Fruit fly (Drosophila melanogaster) whole organism, wandering third instar larva: ENCODE measurements around the gene CG34435.

ENCODE experiments used
- Abd-B ChIP-seq: fragments of >200 bp; optimal IDR thresholded peaks from 2 replicates; lab custom pipeline; 2017; ENCODE audit warnings: missing biosample characterization, missing genetic modification characterization
- CG32264 ChIP-seq: fragments of 200-800 bp; sonication (Bioruptor generic); optimal IDR thresholded peaks from 2 replicates; lab custom pipeline; 2016; ENCODE audit warnings: missing biosample characterization, missing genetic modification characterization
- CG9705 ChIP-seq: fragments of 200-800 bp; sonication (Bioruptor generic); optimal IDR thresholded peaks from 2 replicates; lab custom pipeline; 2018; ENCODE audit warnings: missing biosample characterization, mild to moderate bottlenecking, missing genetic modification characterization
- CrebA ChIP-seq: fragments of 200-800 bp; sonication (Bioruptor generic); optimal IDR thresholded peaks from 2 replicates; lab custom pipeline; 2016; ENCODE audit warnings: missing biosample characterization, mild to moderate bottlenecking, missing genetic modification characterization, borderline replicate concordance
- Dfd ChIP-seq: fragments of >200 bp; optimal IDR thresholded peaks from 2 replicates; lab custom pipeline; 2017; ENCODE audit warnings: missing biosample characterization, missing genetic modification characterization
- Dif ChIP-seq: fragments of 200-275, 200-300 bp; sonication (Bioruptor generic); optimal IDR thresholded peaks from 2 replicates; lab custom pipeline; 2018; ENCODE audit warnings: missing biosample characterization, missing genetic modification characterization; ENCODE audit not compliant: partially characterized antibody
- GATAd ChIP-seq: sonication (Bioruptor generic); optimal IDR thresholded peaks from 2 replicates; lab custom pipeline; 2016; ENCODE audit warnings: missing biosample characterization, missing genetic modification characterization
- HLH106 ChIP-seq: fragments of 200-800 bp; optimal IDR thresholded peaks from 3 replicates; lab custom pipeline; 2019; ENCODE audit warnings: missing biosample characterization, mild to moderate bottlenecking, missing genetic modification characterization, moderate library complexity
- Hnf4 ChIP-seq: fragments of 200-800 bp; sonication (Bioruptor generic); optimal IDR thresholded peaks from 2 replicates; lab custom pipeline; 2016; ENCODE audit warnings: missing biosample characterization, mild to moderate bottlenecking, missing genetic modification characterization
- Hr78 ChIP-seq: fragments of >200 bp; optimal IDR thresholded peaks from 2 replicates; lab custom pipeline; 2017; ENCODE audit warnings: missing biosample characterization, missing genetic modification characterization
- Hr83 ChIP-seq: fragments of 200-300 bp; sonication (Bioruptor generic); optimal IDR thresholded peaks from 2 replicates; lab custom pipeline; 2016; ENCODE audit warnings: missing biosample characterization, mild to moderate bottlenecking, missing genetic modification characterization, moderate library complexity; ENCODE audit not compliant: poor library complexity, severe bottlenecking
- Jra ChIP-seq: sonication (Bioruptor generic); optimal IDR thresholded peaks from 2 replicates; lab custom pipeline; 2016; ENCODE audit warnings: missing biosample characterization, missing genetic modification characterization
- Myc ChIP-seq: fragments of >200 bp; optimal IDR thresholded peaks from 2 replicates; lab custom pipeline; 2017
- N ChIP-seq: fragments of >200 bp; optimal IDR thresholded peaks from 2 replicates; lab custom pipeline; 2018; ENCODE audit warnings: missing biosample characterization, missing external identifiers, missing genetic modification characterization
- OdsH ChIP-seq: fragments of 200-800 bp; sonication (Bioruptor generic); optimal IDR thresholded peaks from 2 replicates; lab custom pipeline; 2016; ENCODE audit warnings: missing biosample characterization, mild to moderate bottlenecking, missing genetic modification characterization
- Rel ChIP-seq, 2 experiments: fragments of 200-800 bp; sonication (Bioruptor generic) in 1 of 2; optimal IDR thresholded peaks; 2 replicates in 1 of 2; 3 replicates in 1 of 2; lab custom pipeline; 2016 to 2019; ENCODE audit warnings: mild to moderate bottlenecking in 2 of 2, missing biosample characterization in 2 of 2, missing genetic modification characterization in 2 of 2, moderate library complexity in 1 of 2
- Sp1 ChIP-seq: fragments of 200-800 bp; sonication (Bioruptor generic); optimal IDR thresholded peaks from 3 replicates; lab custom pipeline; 2019; ENCODE audit warnings: missing biosample characterization, mild to moderate bottlenecking, missing genetic modification characterization, moderate library complexity
- Vsx2 ChIP-seq: fragments of 200-300, 225-300 bp; sonication (Bioruptor generic); optimal IDR thresholded peaks from 2 replicates; lab custom pipeline; 2018; ENCODE audit warnings: missing biosample characterization, missing genetic modification characterization; ENCODE audit not compliant: partially characterized antibody
- br ChIP-seq: fragments of 200-800 bp; sonication (Bioruptor generic); optimal IDR thresholded peaks from 2 replicates; lab custom pipeline; 2016; ENCODE audit warnings: missing biosample characterization, missing genetic modification characterization
- dl ChIP-seq, 2 experiments: fragments of 175-275, 200-275 bp in 1 of 2; fragments of 200-275 bp in 1 of 2; sonication (Bioruptor generic); optimal IDR thresholded peaks; lab custom pipeline; 2018; ENCODE audit warnings: mild to moderate bottlenecking in 2 of 2, missing biosample characterization in 2 of 2, missing genetic modification characterization in 2 of 2, moderate library complexity in 2 of 2; ENCODE audit not compliant: partially characterized antibody in 2 of 2, insufficient read depth in 1 of 2
- dsf ChIP-seq: sonication (Bioruptor generic); optimal IDR thresholded peaks from 2 replicates; lab custom pipeline; 2016; ENCODE audit warnings: missing biosample characterization, missing genetic modification characterization, borderline replicate concordance
- ey ChIP-seq: fragments of 200-800 bp; sonication (Bioruptor generic); optimal IDR thresholded peaks from 2 replicates; lab custom pipeline; 2016; ENCODE audit warnings: missing biosample characterization, missing genetic modification characterization
- foxo ChIP-seq, 2 experiments: fragments of 200-800 bp; sonication (Bioruptor generic); optimal IDR thresholded peaks; 2 replicates in 1 of 2; 3 replicates in 1 of 2; lab custom pipeline; 2016 to 2017; ENCODE audit warnings: missing biosample characterization in 2 of 2, missing genetic modification characterization in 2 of 2
- fru ChIP-seq: fragments of 200-800 bp; sonication (Bioruptor generic); optimal IDR thresholded peaks from 3 replicates; lab custom pipeline; 2016; ENCODE audit warnings: missing biosample characterization, mild to moderate bottlenecking, missing genetic modification characterization
- h ChIP-seq: fragments of 200-800 bp; sonication (Bioruptor generic); optimal IDR thresholded peaks from 3 replicates; lab custom pipeline; 2016; ENCODE audit warnings: missing biosample characterization, mild to moderate bottlenecking, missing genetic modification characterization
- jim ChIP-seq: fragments of 175-275, 200-325 bp; sonication (Bioruptor generic); optimal IDR thresholded peaks from 2 replicates; lab custom pipeline; 2016; ENCODE audit warnings: missing biosample characterization, mild to moderate bottlenecking, missing genetic modification characterization
- lola ChIP-seq: fragments of >200 bp; optimal IDR thresholded peaks from 2 replicates; lab custom pipeline; 2017; ENCODE audit warnings: missing biosample characterization, missing genetic modification characterization
- pan ChIP-seq: fragments of >200 bp; optimal IDR thresholded peaks from 2 replicates; lab custom pipeline; 2017
- psq ChIP-seq: fragments of 200-800 bp; sonication (Bioruptor generic); optimal IDR thresholded peaks from 3 replicates; lab custom pipeline; 2017; ENCODE audit warnings: missing biosample characterization, mild to moderate bottlenecking, missing genetic modification characterization, moderate library complexity
- rgr ChIP-seq: fragments of 200-800 bp; sonication (Bioruptor generic); optimal IDR thresholded peaks from 3 replicates; lab custom pipeline; 2016; ENCODE audit warnings: missing biosample characterization, mild to moderate bottlenecking, missing genetic modification characterization
- sage ChIP-seq: fragments of 200-800 bp; sonication (Bioruptor generic); optimal IDR thresholded peaks from 2 replicates; lab custom pipeline; 2016; ENCODE audit warnings: missing biosample characterization, mild to moderate bottlenecking, missing genetic modification characterization
- sv ChIP-seq: fragments of 200-800 bp; sonication (Bioruptor generic); optimal IDR thresholded peaks from 3 replicates; lab custom pipeline; 2016; ENCODE audit warnings: missing biosample characterization, missing genetic modification characterization
- tai ChIP-seq: sonication (Bioruptor generic); optimal IDR thresholded peaks from 2 replicates; lab custom pipeline; 2016; ENCODE audit warnings: missing biosample characterization, missing genetic modification characterization
- usp ChIP-seq: fragments of >200 bp; optimal IDR thresholded peaks from 2 replicates; lab custom pipeline; 2017; ENCODE audit warnings: missing biosample characterization, missing genetic modification characterization
- woc ChIP-seq: sonication (Bioruptor generic); optimal IDR thresholded peaks from 2 replicates; lab custom pipeline; 2016; ENCODE audit warnings: missing biosample characterization, mild to moderate bottlenecking, missing genetic modification characterization

CG34435 gene

dm6 chrX:5614367-5614766 lies at the start of gene CG34435:
Gene CG34435 (minus strand): TSS chrX:5614467.
- TF ChIP-seq usp (GFP tag; lab: Kevin White, UChicago) (no peak), br (GFP tag; lab: Kevin White, UChicago) (no peak), dsf (GFP tag; lab: Kevin White, UChicago) (no peak), Vsx2 (GFP tag; lab: Kevin White, UChicago) (no peak), rgr (GFP tag; lab: Kevin White, UChicago) (no peak)

- TF ChIP-seq Jra (GFP tag; lab: Kevin White, UChicago) (no peak), usp (GFP tag; lab: Kevin White, UChicago) (no peak), jim (no peak), OdsH (no peak), woc (no peak), foxo (GFP tag; optimal IDR thresholded peaks at IDR 0.05; lab: Kevin White, UChicago) (no peak), CG9705 (GFP tag; lab: Kevin White, UChicago) (no peak), CrebA (GFP tag; lab: Kevin White, UChicago) (no peak), Myc (lab: Kevin White, UChicago) (no peak), rgr (GFP tag; lab: Kevin White, UChicago) (no peak), Sp1 (no peak)
Observed at dm6 chrX:5662761-5663160, 48.5 kb upstream of the CG34435 start, which contains the start of gene OtopLc. Gene OtopLc (minus strand): TSS chrX:5662861.

- TF ChIP-seq Sp1 (no peak), OdsH (no peak)
- TF ChIP-seq, all 38 proteins: peak for 0
Observed at dm6 chrX:5661971-5662370, 47.7 kb upstream of the CG34435 start.

dm6 chrX:5649998-5650397 lies 35.7 kb upstream of the CG34435 start:
- TF ChIP-seq sv (GFP tag; lab: Kevin White, UChicago), result no peak
- TF ChIP-seq psq (GFP tag; lab: Kevin White, UChicago), result no peak
- TF ChIP-seq Dfd (GFP tag; lab: Kevin White, UChicago), result peak; percentile 70
- TF ChIP-seq Hr83 (GFP tag; lab: Kevin White, UChicago), result no peak
- TF ChIP-seq Rel (GFP tag; optimal IDR thresholded peaks at IDR 0.05; lab: Kevin White, UChicago), result no peak
- TF ChIP-seq Rel (tag; optimal IDR thresholded peaks at IDR 0.05; lab: Kevin White, UChicago), result no peak
- TF ChIP-seq jim, result no peak
- no peak for TF ChIP-seq HLH106
- no peak for TF ChIP-seq br (GFP tag; lab: Kevin White, UChicago)

dm6 chrX:5649387-5649786 lies 35.1 kb upstream of the CG34435 start:
- no peak for TF ChIP-seq Hnf4 (GFP tag; lab: Kevin White, UChicago)
- no peak for TF ChIP-seq dl (GFP tag; optimal IDR thresholded peaks at IDR 0.05; lab: Kevin White, UChicago; ENCODE audit: insufficient read depth in 1 of 2, partially characterized antibody in 2 of 2)
- no peak for TF ChIP-seq lola (GFP tag; lab: Kevin White, UChicago)
- no peak for TF ChIP-seq CG32264 (GFP tag; lab: Kevin White, UChicago)

- TF ChIP-seq Dif (GFP tag; lab: Kevin White, UChicago) (no peak), psq (GFP tag; lab: Kevin White, UChicago) (peak; percentile 52), dsf (GFP tag; lab: Kevin White, UChicago) (no peak), ey (GFP tag; lab: Kevin White, UChicago) (peak; percentile 72), N (no peak), usp (GFP tag; lab: Kevin White, UChicago) (no peak), sv (GFP tag; lab: Kevin White, UChicago) (peak; percentile 62), tai (GFP tag; lab: Kevin White, UChicago) (no peak), br (GFP tag; lab: Kevin White, UChicago) (peak; percentile 63), woc (peak; percentile 22), Sp1 (peak; percentile 60), Rel (GFP tag; optimal IDR thresholded peaks at IDR 0.05; lab: Kevin White, UChicago) (no peak), Rel (tag; optimal IDR thresholded peaks at IDR 0.05; lab: Kevin White, UChicago) (peak; percentile 18), fru (GFP tag; lab: Kevin White, UChicago) (peak; percentile 78), rgr (GFP tag; lab: Kevin White, UChicago) (peak; percentile 59), pan (lab: Kevin White, UChicago) (no peak), Abd-B (GFP tag; lab: Kevin White, UChicago) (no peak), Hnf4 (GFP tag; lab: Kevin White, UChicago) (peak; percentile 53), lola (GFP tag; lab: Kevin White, UChicago) (no peak), CG9705 (GFP tag; lab: Kevin White, UChicago) (peak; percentile 6), HLH106 (peak; percentile 64), jim (no peak), Vsx2 (GFP tag; lab: Kevin White, UChicago) (no peak), GATAd (GFP tag; lab: Kevin White, UChicago) (no peak), Jra (GFP tag; lab: Kevin White, UChicago) (no peak), Hr78 (GFP tag; lab: Kevin White, UChicago) (no peak), CG32264 (GFP tag; lab: Kevin White, UChicago) (peak; percentile 30), h (peak; percentile 72), Myc (lab: Kevin White, UChicago) (no peak), OdsH (peak; percentile 61), dl (GFP tag; optimal IDR thresholded peaks at IDR 0.05; lab: Kevin White, UChicago; ENCODE audit: insufficient read depth in 1 of 2, partially characterized antibody in 2 of 2) (no peak), sage (no peak), Dfd (GFP tag; lab: Kevin White, UChicago) (no peak)
Observed at dm6 chrX:5648437-5648959, 34.2 kb upstream of the CG34435 start, which contains the start of gene OtopLa. Gene OtopLa (minus strand): TSS chrX:5648487.
